Fruit fly (Drosophila melanogaster) whole organism, embryonic: ENCODE measurements around the gene Mlp84B.

Experiments used
- Ada2b ChIP-seq: fragments of 200-800 bp; sonication (Bioruptor generic); IDR thresholded peaks from 2 replicates; pipeline ENCODE4 v1.3.6; 2022; ENCODE audit warnings: missing biosample characterization, missing genetic modification characterization
- Atf-2 ChIP-seq: fragments of 200-800 bp; sonication (Bioruptor generic); optimal IDR thresholded peaks from 2 replicates; lab custom pipeline; 2016; ENCODE audit warnings: missing biosample characterization, missing genetic modification characterization
- Atf3 ChIP-seq: fragments of 200-800 bp; sonication (Bioruptor generic); optimal IDR thresholded peaks from 3 replicates; lab custom pipeline; 2016; ENCODE audit warnings: missing biosample characterization, missing genetic modification characterization
- BtbVII ChIP-seq: fragments of 200-800 bp; sonication (Bioruptor generic); optimal IDR thresholded peaks from 3 replicates; lab custom pipeline; 2017; ENCODE audit warnings: missing biosample characterization, mild to moderate bottlenecking, missing genetic modification characterization
- C15 ChIP-seq: fragments of 200-800 bp; sonication (Bioruptor generic); IDR thresholded peaks from 3 replicates; pipeline ENCODE4 v1.3.6; 2022; ENCODE audit warnings: missing biosample characterization, missing genetic modification characterization
- CG1024 ChIP-seq: fragments of 200-800 bp; sonication (Bioruptor generic); IDR thresholded peaks from 2 replicates; pipeline ENCODE4 v1.3.6; 2022; ENCODE audit warnings: missing biosample characterization, missing genetic modification characterization
- CG10431 ChIP-seq: fragments of 200-800 bp; sonication (Bioruptor generic); optimal IDR thresholded peaks from 3 replicates; lab custom pipeline; 2018; ENCODE audit warnings: missing biosample characterization, mild to moderate bottlenecking, missing genetic modification characterization
- CG10543 ChIP-seq: fragments of 200-800 bp; sonication (Bioruptor generic); optimal IDR thresholded peaks from 3 replicates; lab custom pipeline; 2017; ENCODE audit warnings: missing biosample characterization, mild to moderate bottlenecking, missing genetic modification characterization, moderate library complexity
- CG10565 ChIP-seq: fragments of 200-800 bp; sonication (Bioruptor generic); optimal IDR thresholded peaks from 3 replicates; lab custom pipeline; 2016; ENCODE audit warnings: missing biosample characterization, mild to moderate bottlenecking, missing genetic modification characterization
- CG11696 ChIP-seq: fragments of 200-800 bp; sonication (Bioruptor generic); IDR thresholded peaks from 2 replicates; pipeline ENCODE4 v1.3.6; 2022; ENCODE audit warnings: missing biosample characterization, missing genetic modification characterization
- CG12391 ChIP-seq: fragments of 200-800 bp; sonication (Bioruptor generic); optimal IDR thresholded peaks from 3 replicates; lab custom pipeline; 2018; ENCODE audit warnings: missing biosample characterization, mild to moderate bottlenecking, missing genetic modification characterization, moderate library complexity
- CG12744 ChIP-seq: fragments of 200-800 bp; sonication (Bioruptor generic); optimal IDR thresholded peaks from 2 replicates; lab custom pipeline; 2016; ENCODE audit warnings: missing biosample characterization, missing genetic modification characterization
- CG14014 ChIP-seq: fragments of 200-800 bp; sonication (Bioruptor generic); IDR thresholded peaks from 2 replicates; pipeline ENCODE4 v1.3.6; 2022; ENCODE audit warnings: missing biosample characterization, missing genetic modification characterization
- CG15073 ChIP-seq: fragments of 200-800 bp; sonication (Bioruptor generic); optimal IDR thresholded peaks from 2 replicates; lab custom pipeline; 2016; ENCODE audit warnings: missing biosample characterization, missing genetic modification characterization
- CG15479 ChIP-seq: fragments of 200-800 bp; sonication (Bioruptor generic); optimal IDR thresholded peaks from 3 replicates; lab custom pipeline; 2019; ENCODE audit warnings: missing biosample characterization, mild to moderate bottlenecking, missing genetic modification characterization, moderate library complexity
- CG1647 ChIP-seq: fragments of 200-800 bp; sonication (Bioruptor generic); optimal IDR thresholded peaks from 3 replicates; lab custom pipeline; 2016; ENCODE audit warnings: missing biosample characterization, missing genetic modification characterization
- CG16815 ChIP-seq: fragments of 200-800 bp; sonication (Bioruptor generic); optimal IDR thresholded peaks from 3 replicates; lab custom pipeline; 2017; ENCODE audit warnings: missing biosample characterization, mild to moderate bottlenecking, missing genetic modification characterization
- CG17612 ChIP-seq: fragments of 200-800 bp; sonication (Bioruptor generic); IDR thresholded peaks from 2 replicates; pipeline ENCODE4 v1.3.6; 2022; ENCODE audit warnings: missing biosample characterization, missing genetic modification characterization
- CG18599 ChIP-seq: fragments of 200-800 bp; sonication (Bioruptor generic); optimal IDR thresholded peaks from 3 replicates; lab custom pipeline; 2017; ENCODE audit warnings: missing biosample characterization, missing genetic modification characterization, mild to moderate bottlenecking, moderate library complexity, missing genetic modification reagents
- CG2875 ChIP-seq: fragments of 200-800 bp; sonication (Bioruptor generic); optimal IDR thresholded peaks from 2 replicates; lab custom pipeline; 2017; ENCODE audit warnings: missing biosample characterization, mild to moderate bottlenecking, missing genetic modification characterization, missing genetic modification reagents
- CG34224 ChIP-seq: fragments of 200-800 bp; sonication (Bioruptor generic); IDR thresholded peaks from 3 replicates; pipeline ENCODE4 v1.3.6; 2022; ENCODE audit warnings: missing biosample characterization, missing genetic modification characterization; ENCODE audit not compliant: partially characterized antibody
- CG6272 ChIP-seq: fragments of 200-800 bp; sonication (Bioruptor generic); IDR thresholded peaks from 2 replicates; pipeline ENCODE4 v1.3.6; 2022; ENCODE audit warnings: missing biosample characterization, missing genetic modification characterization
- CG6683 ChIP-seq: fragments of 200-800 bp; sonication (Bioruptor generic); optimal IDR thresholded peaks from 2 replicates; lab custom pipeline; 2017; ENCODE audit warnings: missing biosample characterization, mild to moderate bottlenecking, missing genetic modification characterization, missing genetic modification reagents
- CG8089 ChIP-seq: fragments of 200-800 bp; sonication (Bioruptor generic); optimal IDR thresholded peaks from 3 replicates; lab custom pipeline; 2016; ENCODE audit warnings: missing biosample characterization, missing genetic modification characterization
- CG8359 ChIP-seq: fragments of 200-800 bp; sonication (Bioruptor generic); optimal IDR thresholded peaks from 2 replicates; lab custom pipeline; 2017; ENCODE audit warnings: missing biosample characterization, mild to moderate bottlenecking, missing genetic modification characterization, borderline replicate concordance
- CG8944 ChIP-seq: fragments of 200-800 bp; sonication (Bioruptor generic); optimal IDR thresholded peaks from 3 replicates; lab custom pipeline; 2016; ENCODE audit warnings: missing biosample characterization, missing genetic modification characterization
- CG9817 ChIP-seq: fragments of 200-800 bp; sonication (Bioruptor generic); optimal IDR thresholded peaks from 2 replicates; lab custom pipeline; 2018; ENCODE audit warnings: missing biosample characterization, mild to moderate bottlenecking, missing genetic modification characterization, moderate library complexity
- Dad ChIP-seq: fragments of 200-800 bp; sonication (Bioruptor generic); optimal IDR thresholded peaks from 3 replicates; lab custom pipeline; 2016; ENCODE audit warnings: missing biosample characterization, missing genetic modification characterization
- Doc3 ChIP-seq: fragments of 200-800 bp; sonication (Bioruptor generic); IDR thresholded peaks from 3 replicates; pipeline ENCODE4 v1.3.6; 2022; ENCODE audit warnings: missing biosample characterization, missing genetic modification characterization; ENCODE audit not compliant: partially characterized antibody
- H15 ChIP-seq: fragments of 200-800 bp; sonication (Bioruptor generic); IDR thresholded peaks from 3 replicates; pipeline ENCODE4 v1.3.6; 2022; ENCODE audit warnings: missing biosample characterization, missing genetic modification characterization
- Hmx ChIP-seq: fragments of 200-800 bp; sonication (Bioruptor generic); optimal IDR thresholded peaks from 2 replicates; lab custom pipeline; 2016; ENCODE audit warnings: missing biosample characterization, missing genetic modification characterization
- Jarid2 ChIP-seq: fragments of 200-800 bp; sonication (Bioruptor generic); optimal IDR thresholded peaks from 3 replicates; lab custom pipeline; 2017; ENCODE audit warnings: mild to moderate bottlenecking, missing biosample characterization, missing genetic modification reagents, missing genetic modification characterization
- Meics ChIP-seq: fragments of 200-800 bp; sonication (Bioruptor generic); optimal IDR thresholded peaks from 2 replicates; lab custom pipeline; 2017; ENCODE audit warnings: missing biosample characterization, mild to moderate bottlenecking, missing genetic modification characterization
- Myb ChIP-seq: fragments of 200-800 bp; sonication (Bioruptor generic); optimal IDR thresholded peaks from 2 replicates; lab custom pipeline; 2016; ENCODE audit warnings: missing biosample characterization, missing genetic modification characterization
- Rx ChIP-seq: fragments of 200-800 bp; sonication (Bioruptor generic); IDR thresholded peaks from 2 replicates; pipeline ENCODE4 v1.3.6; 2022; ENCODE audit warnings: missing biosample characterization, missing genetic modification characterization
- Sox100B ChIP-seq: fragments of 200-800 bp; sonication (Bioruptor generic); optimal IDR thresholded peaks from 3 replicates; lab custom pipeline; 2018; ENCODE audit warnings: missing biosample characterization, mild to moderate bottlenecking, missing genetic modification characterization
- al ChIP-seq: fragments of 200-800 bp; sonication (Bioruptor generic); IDR thresholded peaks from 2 replicates; pipeline ENCODE4 v1.3.6; 2022; ENCODE audit warnings: missing biosample characterization, missing genetic modification characterization
- amos ChIP-seq: fragments of 200-800 bp; sonication (Bioruptor generic); IDR thresholded peaks from 2 replicates; pipeline ENCODE4 v1.3.6; 2022; ENCODE audit warnings: missing biosample characterization, missing genetic modification characterization; ENCODE audit not compliant: partially characterized antibody
- ato ChIP-seq: fragments of 200-800 bp; sonication (Bioruptor generic); IDR thresholded peaks from 2 replicates; pipeline ENCODE4 v1.3.6; 2022; ENCODE audit warnings: missing biosample characterization, missing genetic modification characterization; ENCODE audit not compliant: partially characterized antibody
- bab2 ChIP-seq: fragments of 200-800 bp; sonication (Bioruptor generic); optimal IDR thresholded peaks from 2 replicates; lab custom pipeline; 2016; ENCODE audit warnings: missing biosample characterization, missing genetic modification characterization
- cwo ChIP-seq: fragments of 200-800 bp; sonication (Bioruptor generic); optimal IDR thresholded peaks from 3 replicates; lab custom pipeline; 2017; ENCODE audit warnings: missing biosample characterization, missing genetic modification characterization, mild to moderate bottlenecking, moderate library complexity, missing genetic modification reagents
- ewg ChIP-seq: fragments of 200-800 bp; sonication (Bioruptor generic); optimal IDR thresholded peaks from 3 replicates; lab custom pipeline; 2017; ENCODE audit warnings: mild to moderate bottlenecking, missing biosample characterization, missing genetic modification reagents, missing genetic modification characterization
- fd102C ChIP-seq: fragments of 200-800 bp; sonication (Bioruptor generic); optimal IDR thresholded peaks from 2 replicates; lab custom pipeline; 2018; ENCODE audit warnings: missing biosample characterization, mild to moderate bottlenecking, missing genetic modification characterization, moderate library complexity
- gro ChIP-seq: fragments of 200-800 bp; sonication (Bioruptor generic); optimal IDR thresholded peaks from 2 replicates; lab custom pipeline; 2016; ENCODE audit warnings: missing biosample characterization, missing genetic modification characterization
- gsb ChIP-seq: fragments of 200-800 bp; sonication (Bioruptor generic); IDR thresholded peaks from 2 replicates; pipeline ENCODE4 v1.3.6; 2022; ENCODE audit warnings: missing biosample characterization, missing genetic modification characterization
- kni ChIP-seq: fragments of 200-800 bp; sonication (Bioruptor generic); optimal IDR thresholded peaks from 3 replicates; lab custom pipeline; 2017; ENCODE audit warnings: mild to moderate bottlenecking, missing biosample characterization, missing genetic modification reagents, missing genetic modification characterization
- otp ChIP-seq: fragments of 200-800 bp; sonication (Bioruptor generic); IDR thresholded peaks from 3 replicates; pipeline ENCODE4, ENCODE4 v1.3.6; 2022; ENCODE audit warnings: missing biosample characterization, missing genetic modification characterization
- sob ChIP-seq: fragments of 200-800 bp; sonication (Bioruptor generic); IDR thresholded peaks from 2 replicates; pipeline ENCODE4 v1.3.6; 2022; ENCODE audit warnings: missing biosample characterization, missing genetic modification characterization
- tgo ChIP-seq: fragments of 200-800 bp; sonication (Bioruptor generic); IDR thresholded peaks from 3 replicates; pipeline ENCODE4 v1.3.6; 2022; ENCODE audit warnings: missing biosample characterization, missing genetic modification characterization
- zen ChIP-seq: fragments of 200-800 bp; sonication (Bioruptor generic); optimal IDR thresholded peaks from 3 replicates; lab custom pipeline; 2018; ENCODE audit warnings: missing biosample characterization, mild to moderate bottlenecking, missing genetic modification characterization, moderate library complexity

Mlp84B gene

DNA sequence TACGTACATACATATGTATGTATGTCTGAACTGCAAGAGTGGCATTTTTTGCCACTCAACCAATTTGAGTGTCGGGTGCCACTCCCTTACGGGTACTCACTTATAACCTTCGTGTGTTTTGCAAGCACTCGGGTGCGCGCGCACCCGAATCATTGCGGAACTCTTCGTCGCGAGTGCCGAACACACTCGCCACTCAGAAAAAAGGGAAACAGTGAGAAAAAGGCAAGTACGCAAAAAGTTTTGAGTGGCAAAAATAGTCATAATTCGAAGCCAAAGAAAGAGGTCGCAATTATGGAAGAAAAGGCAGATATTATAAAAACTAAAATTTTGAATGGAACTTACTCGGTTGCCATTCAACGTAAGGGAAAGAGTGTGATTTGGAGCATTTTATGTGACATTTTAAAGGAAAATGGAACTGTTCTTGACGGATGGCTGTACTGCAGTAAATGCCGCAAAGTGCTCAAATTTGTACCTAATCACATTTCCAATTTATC, 27.1 kb downstream of the Mlp84B start (continued):
- TF ChIP-seq fd102C (GFP tag; lab: Kevin White, UChicago) (no peak), ewg (peak; percentile 59), CG8089 (GFP tag; lab: Kevin White, UChicago) (no peak), tgo (GFP tag; lab: Robert Waterston, UW) (no peak), CG10431 (GFP tag; lab: Kevin White, UChicago) (no peak), CG18599 (GFP tag; lab: Kevin White, UChicago) (no peak), CG15479 (GFP tag; lab: Kevin White, UChicago) (peak; percentile 81), Rx (no peak), CG10543 (GFP tag; lab: Kevin White, UChicago) (peak; percentile 3), bab2 (no peak), CG6683 (no peak), amos (no peak; the same call in 1 of the 2 replicates), gsb (GFP tag; lab: Robert Waterston, UW) (no peak), CG8359 (GFP tag; lab: Kevin White, UChicago) (no peak), CG6272 (no peak), Ada2b (no peak), CG10565 (GFP tag; lab: Kevin White, UChicago) (no peak), zen (no peak), C15 (GFP tag; lab: Robert Waterston, UW) (no peak), ato (no peak), CG34224 (GFP tag; lab: Robert Waterston, UW) (no peak), CG11696 (GFP tag; lab: Robert Waterston, UW) (no peak), kni (GFP tag; lab: Kevin White, UChicago) (no peak), gro (GFP tag; lab: Kevin White, UChicago) (peak; percentile 16), Dad (GFP tag; lab: Kevin White, UChicago) (no peak), Jarid2 (no peak), CG1024 (GFP tag; lab: Robert Waterston, UW) (no peak)
- TF ChIP-seq, all 482 proteins: peak for 41

DNA sequence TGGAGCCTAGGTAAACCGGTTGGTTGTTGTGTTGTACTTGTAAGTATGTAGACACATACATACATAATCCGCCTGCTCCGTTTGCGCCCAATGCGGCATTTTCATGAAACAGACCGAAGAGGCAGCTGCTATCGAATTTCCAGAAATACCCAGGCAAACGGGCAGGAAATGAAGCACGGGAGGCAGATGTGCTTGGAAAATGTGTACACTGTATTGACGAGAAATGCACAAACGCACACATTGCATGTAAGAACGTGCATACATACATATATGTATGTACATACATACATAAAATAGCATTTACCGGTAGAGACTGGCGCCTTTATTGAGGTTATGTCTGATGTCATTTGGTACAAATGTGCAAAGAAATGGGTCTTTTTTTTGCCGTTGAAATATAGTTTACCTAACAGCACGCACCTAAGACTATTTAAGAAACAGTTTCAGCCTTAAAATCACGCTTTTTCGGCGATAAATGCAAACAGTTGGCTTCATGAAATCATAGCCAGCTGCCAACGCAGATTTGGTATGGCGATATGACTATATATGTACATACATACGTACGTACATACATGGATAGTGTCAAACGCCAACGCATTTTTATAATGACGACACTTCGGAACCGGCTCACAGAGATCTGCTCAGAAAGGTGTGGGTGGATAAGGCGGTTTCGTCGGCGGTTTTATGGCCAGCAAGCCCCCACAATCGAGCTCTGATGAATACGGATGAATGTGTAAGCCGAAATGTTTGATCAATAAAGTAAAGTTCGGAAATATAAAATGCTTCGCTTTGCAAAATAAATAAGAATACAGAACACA, 27.8 kb downstream of the Mlp84B start:
- TF ChIP-seq sob (GFP tag; lab: Robert Waterston, UW) (no peak), Meics (GFP tag; lab: Kevin White, UChicago) (no peak), Sox100B (GFP tag; lab: Kevin White, UChicago) (no peak), cwo (GFP tag; lab: Kevin White, UChicago) (no peak), CG16815 (GFP tag; lab: Kevin White, UChicago) (no peak), otp (GFP tag; lab: Robert Waterston, UW) (no peak), CG17612 (GFP tag; lab: Robert Waterston, UW) (no peak), BtbVII (GFP tag; lab: Kevin White, UChicago) (peak; percentile 17), Atf-2 (GFP tag; lab: Kevin White, UChicago) (no peak), CG8944 (GFP tag; lab: Kevin White, UChicago) (no peak), Hmx (GFP tag; lab: Kevin White, UChicago) (no peak), CG12744 (GFP tag; lab: Kevin White, UChicago) (no peak), CG2875 (GFP tag; lab: Kevin White, UChicago) (no peak), CG6272 (no peak), Atf3 (GFP tag; lab: Kevin White, UChicago) (no peak), al (no peak), CG6683 (no peak), CG9817 (tag; lab: Kevin White, UChicago) (no peak), CG14014 (GFP tag; lab: Robert Waterston, UW) (0 out of 2 replicates have a peak, but pooled peaks have one; percentile 11), CG15073 (no peak), Doc3 (GFP tag; lab: Robert Waterston, UW) (no peak), CG12391 (tag; lab: Kevin White, UChicago) (no peak), CG1647 (GFP tag; lab: Kevin White, UChicago) (no peak), Myb (GFP tag; lab: Kevin White, UChicago) (no peak), H15 (no peak)
